Fruit fly (Drosophila melanogaster): ENCODE results near the gene sog.

sog gene

dm6 chrX:15639929-15640328 is 6.7 kb upstream of the sog start (continued):
- no peak for TF ChIP-seq CG42726 (GFP tag; IDR thresholded peaks at IDR 0.05; ENCODE audit: partially characterized antibody)
- TF ChIP-seq CG17328 (GFP tag; IDR thresholded peaks at IDR 0.05) = no peak
- TF ChIP-seq CG15514 (GFP tag; optimal IDR thresholded peaks at IDR 0.05) = peak; percentile 24
- no peak for TF ChIP-seq schlank (tag; optimal IDR thresholded peaks at IDR 0.05)
- no peak for TF ChIP-seq mam (GFP tag; optimal IDR thresholded peaks at IDR 0.05)
- TF ChIP-seq CG30431 (GFP tag; optimal IDR thresholded peaks at IDR 0.05) = no peak
- peak; percentile 15 for TF ChIP-seq unpg (GFP tag; optimal IDR thresholded peaks at IDR 0.05)
- TF ChIP-seq CG7987 (GFP tag; optimal IDR thresholded peaks at IDR 0.05) = no peak
- TF ChIP-seq CoRest (tag; optimal IDR thresholded peaks at IDR 0.05) = no peak
- no peak for TF ChIP-seq CG9876 (GFP tag; optimal IDR thresholded peaks at IDR 0.05)
- no peak for TF ChIP-seq Hr78 (GFP tag; optimal IDR thresholded peaks at IDR 0.05)
- TF ChIP-seq CG14014 (GFP tag; IDR thresholded peaks at IDR 0.05) = peak; percentile 27; the same call in 1 of the 2 replicates
- peak; percentile 28 for TF ChIP-seq Fer3 (tag; optimal IDR thresholded peaks at IDR 0.05)
- TF ChIP-seq H15 (GFP tag; IDR thresholded peaks at IDR 0.05) = no peak
- no peak for TF ChIP-seq grau (tag; optimal IDR thresholded peaks at IDR 0.05)
- no peak for TF ChIP-seq CG4820 (GFP tag; optimal IDR thresholded peaks at IDR 0.05)
- TF ChIP-seq ap (GFP tag; IDR thresholded peaks at IDR 0.05) = no peak
- TF ChIP-seq Sox102F (GFP tag; optimal IDR thresholded peaks at IDR 0.05) = no peak
- TF ChIP-seq CG10274 (GFP tag; optimal IDR thresholded peaks at IDR 0.05) = no peak
- TF ChIP-seq Hmr (GFP tag; optimal IDR thresholded peaks at IDR 0.05) = peak; percentile 20
- TF ChIP-seq CG13296 (GFP tag; optimal IDR thresholded peaks at IDR 0.05) = peak; percentile 54
- no peak for TF ChIP-seq CG11398 (GFP tag; optimal IDR thresholded peaks at IDR 0.05)
- no peak for TF ChIP-seq CG18476 (GFP tag; optimal IDR thresholded peaks at IDR 0.05)
- TF ChIP-seq HmgD (GFP tag; optimal IDR thresholded peaks at IDR 0.05) = no peak
- TF ChIP-seq Asciz (GFP tag; optimal IDR thresholded peaks at IDR 0.05) = no peak
- TF ChIP-seq abd-A (tag; optimal IDR thresholded peaks at IDR 0.05) = no peak
- peak; percentile 41 for TF ChIP-seq CG17359 (tag; optimal IDR thresholded peaks at IDR 0.05)
- TF ChIP-seq CG6689 (GFP tag; IDR thresholded peaks at IDR 0.05) = no peak
- no peak for TF ChIP-seq CG1602 (GFP tag; optimal IDR thresholded peaks at IDR 0.05)
- TF ChIP-seq CG9609 (GFP tag; optimal IDR thresholded peaks at IDR 0.05) = no peak
- TF ChIP-seq C15 (GFP tag; IDR thresholded peaks at IDR 0.05) = no peak
- TF ChIP-seq Hand (GFP tag; optimal IDR thresholded peaks at IDR 0.05) = no peak
- no peak for TF ChIP-seq pros (GFP tag; optimal IDR thresholded peaks at IDR 0.05)
- TF ChIP-seq trh (GFP tag; optimal IDR thresholded peaks at IDR 0.05) = no peak
- no peak for TF ChIP-seq pita (GFP tag; optimal IDR thresholded peaks at IDR 0.05)
- no peak for TF ChIP-seq CG8388 (GFP tag; optimal IDR thresholded peaks at IDR 0.05)
- TF ChIP-seq Meics (GFP tag; optimal IDR thresholded peaks at IDR 0.05) = peak; percentile 15
- TF ChIP-seq Ssrp (tag; optimal IDR thresholded peaks at IDR 0.05) = no peak
- no peak for TF ChIP-seq CG3726 (GFP tag; IDR thresholded peaks at IDR 0.05)
- TF ChIP-seq sens (GFP tag) = peak; percentile 59
- TF ChIP-seq Ets97D (GFP tag; optimal IDR thresholded peaks at IDR 0.05) = no peak
- TF ChIP-seq fu2 (GFP tag; optimal IDR thresholded peaks at IDR 0.05) = no peak
- TF ChIP-seq Atf6 (GFP tag; IDR thresholded peaks at IDR 0.05) = peak; percentile 43; the same call in 1 of the 2 replicates
- no peak for TF ChIP-seq cad (GFP tag; optimal IDR thresholded peaks at IDR 0.05)
- no peak for TF ChIP-seq CG8290 (GFP tag; optimal IDR thresholded peaks at IDR 0.05)
- TF ChIP-seq CG8290 (tag; optimal IDR thresholded peaks at IDR 0.05) = no peak
- TF ChIP-seq CG1233 (GFP tag; optimal IDR thresholded peaks at IDR 0.05) = peak; percentile 4
- no peak for TF ChIP-seq ab (GFP tag; optimal IDR thresholded peaks at IDR 0.05)
- peak; percentile 55 for TF ChIP-seq CG2678 (tag; optimal IDR thresholded peaks at IDR 0.05)
- TF ChIP-seq NC2β (GFP tag; optimal IDR thresholded peaks at IDR 0.05) = no peak
- TF ChIP-seq lmd (GFP tag; IDR thresholded peaks at IDR 0.05) = no peak
- no peak for TF ChIP-seq caup (GFP tag; optimal IDR thresholded peaks at IDR 0.05; ENCODE audit: severe bottlenecking)
